Fruit fly (Drosophila melanogaster) Kc167 (cell line): ENCODE measurements around the gene CG32985.

Source experiments
- Sin3A ChIP-seq: fragments of >200 bp; optimal IDR thresholded peaks from 2 replicates; lab custom pipeline; 2018; ENCODE audit warnings: missing external identifiers
- h ChIP-seq: fragments of >200 bp; optimal IDR thresholded peaks from 3 replicates; lab custom pipeline; 2018; ENCODE audit warnings: missing external identifiers
- psq ChIP-seq: fragments of >200 bp; optimal IDR thresholded peaks from 2 replicates; lab custom pipeline; 2017; ENCODE audit warnings: missing external identifiers
- ttk ChIP-seq: sonication (Bioruptor generic); optimal IDR thresholded peaks from 2 replicates; lab custom pipeline; 2017; ENCODE audit warnings: missing external identifiers

DNA sequence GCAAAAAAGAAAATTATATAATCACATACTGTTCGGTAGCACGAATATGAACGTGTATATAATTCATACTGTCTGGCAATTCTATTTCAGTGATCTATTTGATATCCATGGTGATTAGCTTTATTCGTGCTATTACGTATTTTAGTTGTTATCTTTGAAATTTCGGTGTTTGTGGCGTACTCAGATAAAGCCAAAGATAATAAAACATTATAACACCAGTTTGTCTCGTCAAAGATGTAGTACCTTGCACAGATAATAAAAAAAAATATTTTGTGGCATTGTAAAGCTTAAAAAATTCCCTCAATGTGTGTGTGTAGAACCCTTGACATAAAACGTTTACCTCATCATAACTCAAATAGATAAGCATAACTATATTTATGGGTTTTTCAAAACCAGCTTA, 14.3 kb upstream of the CG32985 start:
- TF ChIP-seq Sin3A (lab: Kevin White, UChicago) (no peak), psq (lab: Kevin White, UChicago) (no peak), ttk (lab: Kevin White, UChicago) (no peak), h (lab: Kevin White, UChicago) (no peak)
